Worm (Caenorhabditis elegans) whole organism, mixed stage, embryonic: ENCODE data around the gene Y43F8B.3.
A peak's percentile ranks its signal among the peaks of the same experiment; 100 is the strongest.

ENCODE experiments used
- M03D4.4 ChIP-seq: sonication (generic microtip); optimal IDR thresholded peaks from 2 replicates; lab custom pipeline; 2017; ENCODE audit warnings: mild to moderate bottlenecking, missing genetic modification characterization, missing compliant biosample characterization
- bed-3 ChIP-seq: fragments of 200-800 bp; sonication (Bioruptor generic); optimal IDR thresholded peaks from 3 replicates; lab custom pipeline; 2018; ENCODE audit warnings: mild to moderate bottlenecking, missing genetic modification characterization, moderate library complexity, missing compliant biosample characterization
- blmp-1 ChIP-seq: fragments of 150-350 bp; optimal IDR thresholded peaks from 2 replicates; lab custom pipeline; 2014; ENCODE audit warnings: missing biosample characterization, missing genetic modification characterization
- ceh-39 ChIP-seq: fragments of 150-350 bp; optimal IDR thresholded peaks from 2 replicates; lab custom pipeline; 2014; ENCODE audit warnings: missing biosample characterization, missing genetic modification characterization
- ceh-43 ChIP-seq: fragments of 200-800 bp; sonication (Bioruptor generic); optimal IDR thresholded peaks from 2 replicates; lab custom pipeline; 2018; ENCODE audit warnings: mild to moderate bottlenecking, missing genetic modification characterization, moderate library complexity, missing compliant biosample characterization
- ceh-83 ChIP-seq: fragments of 200-800 bp; sonication (Bioruptor generic); optimal IDR thresholded peaks from 2 replicates; lab custom pipeline; 2018; ENCODE audit warnings: mild to moderate bottlenecking, missing genetic modification characterization, missing compliant biosample characterization
- ces-1 ChIP-seq: fragments of 150-350 bp; optimal IDR thresholded peaks from 2 replicates; lab custom pipeline; 2014; ENCODE audit warnings: missing biosample characterization, missing genetic modification reagents, missing genetic modification characterization
- drap-1 ChIP-seq: fragments of 200-800 bp; sonication (Bioruptor generic); optimal IDR thresholded peaks from 3 replicates; lab custom pipeline; 2018; ENCODE audit warnings: mild to moderate bottlenecking, missing genetic modification characterization, missing compliant biosample characterization
- elt-1 ChIP-seq: sonication (generic microtip); optimal IDR thresholded peaks from 2 replicates; lab custom pipeline; 2017; ENCODE audit warnings: missing genetic modification characterization, mild to moderate bottlenecking, missing compliant biosample characterization, antibody characterized with exemption, moderate library complexity, borderline replicate concordance; ENCODE audit not compliant: insufficient read depth
- elt-3 ChIP-seq: fragments of 150-350 bp; optimal IDR thresholded peaks from 2 replicates; lab custom pipeline; 2014; ENCODE audit warnings: missing biosample characterization, missing genetic modification characterization
- flh-1 ChIP-seq: fragments of 200-800 bp; sonication (Bioruptor generic); optimal IDR thresholded peaks from 2 replicates; lab custom pipeline; 2018; ENCODE audit warnings: mild to moderate bottlenecking, missing genetic modification characterization, moderate library complexity, missing compliant biosample characterization
- ham-2 ChIP-seq: fragments of 200-800 bp; sonication (Bioruptor generic); optimal IDR thresholded peaks from 2 replicates; lab custom pipeline; 2018; ENCODE audit warnings: mild to moderate bottlenecking, missing genetic modification characterization, missing compliant biosample characterization
- hlh-1 ChIP-seq: fragments of 150-350 bp; optimal IDR thresholded peaks from 2 replicates; lab custom pipeline; 2014; ENCODE audit warnings: missing biosample characterization, missing genetic modification reagents, missing genetic modification characterization
- lin-32 ChIP-seq: fragments of 200-800 bp; sonication (Bioruptor generic); optimal IDR thresholded peaks from 2 replicates; lab custom pipeline; 2018; ENCODE audit warnings: mild to moderate bottlenecking, missing genetic modification characterization, missing compliant biosample characterization
- lsy-2 ChIP-seq: fragments of 150-350 bp; optimal IDR thresholded peaks from 2 replicates; lab custom pipeline; 2014; ENCODE audit warnings: missing biosample characterization, missing genetic modification characterization
- mab-5 ChIP-seq: fragments of 150-350 bp; optimal IDR thresholded peaks from 2 replicates; lab custom pipeline; 2014; ENCODE audit warnings: missing biosample characterization, missing genetic modification characterization
- mep-1 ChIP-seq: fragments of 150-350 bp; optimal IDR thresholded peaks from 2 replicates; lab custom pipeline; 2017; ENCODE audit warnings: missing biosample characterization, missing genetic modification reagents, missing genetic modification characterization, inconsistent platforms
- mls-2 ChIP-seq: sonication (generic microtip); optimal IDR thresholded peaks from 2 replicates; lab custom pipeline; 2016; ENCODE audit warnings: mild to moderate bottlenecking, missing genetic modification characterization, moderate library complexity, missing compliant biosample characterization
- nhr-12 ChIP-seq: fragments of 150-350 bp; optimal IDR thresholded peaks from 2 replicates; lab custom pipeline; 2014; ENCODE audit warnings: missing biosample characterization, missing genetic modification characterization
- nhr-2 ChIP-seq: fragments of 150-350 bp; optimal IDR thresholded peaks from 2 replicates; lab custom pipeline; 2014; ENCODE audit warnings: missing biosample characterization, missing genetic modification characterization
- nhr-237 ChIP-seq: fragments of 150-350 bp; optimal IDR thresholded peaks from 2 replicates; lab custom pipeline; 2014; ENCODE audit warnings: missing biosample characterization, missing genetic modification characterization
- nhr-28 ChIP-seq: fragments of 150-350 bp; optimal IDR thresholded peaks from 2 replicates; lab custom pipeline; 2014; ENCODE audit warnings: missing biosample characterization, missing genetic modification characterization
- pha-4 ChIP-seq: fragments of 150-350 bp; optimal IDR thresholded peaks from 2 replicates; lab custom pipeline; 2018; ENCODE audit warnings: missing biosample characterization, missing genetic modification reagents, missing genetic modification characterization
- sem-2 ChIP-seq: fragments of 200-800 bp; sonication (Bioruptor generic); optimal IDR thresholded peaks from 2 replicates; lab custom pipeline; 2018; ENCODE audit warnings: mild to moderate bottlenecking, missing genetic modification characterization, missing compliant biosample characterization
- snpc-4 ChIP-seq: fragments of 150-350 bp; optimal IDR thresholded peaks from 2 replicates; lab custom pipeline; 2014; ENCODE audit warnings: missing biosample characterization, missing genetic modification characterization
- sptf-1 ChIP-seq: sonication (generic microtip); optimal IDR thresholded peaks from 2 replicates; lab custom pipeline; 2017; ENCODE audit warnings: mild to moderate bottlenecking, missing genetic modification characterization, moderate library complexity, missing compliant biosample characterization
- tbx-8 ChIP-seq: fragments of 200-800 bp; sonication (Bioruptor generic); optimal IDR thresholded peaks from 2 replicates; lab custom pipeline; 2018; ENCODE audit warnings: mild to moderate bottlenecking, missing genetic modification characterization, moderate library complexity, missing compliant biosample characterization
- unc-39 ChIP-seq: fragments of 150-350 bp; optimal IDR thresholded peaks from 2 replicates; lab custom pipeline; 2014; ENCODE audit warnings: missing biosample characterization, missing genetic modification characterization
- unc-62 ChIP-seq: fragments of 150-350 bp; optimal IDR thresholded peaks from 2 replicates; lab custom pipeline; 2014; ENCODE audit warnings: missing biosample characterization, missing genetic modification reagents, missing genetic modification characterization
- zip-8 ChIP-seq: fragments of 150-350 bp; optimal IDR thresholded peaks from 2 replicates; lab custom pipeline; 2014; ENCODE audit warnings: missing biosample characterization, missing genetic modification characterization
- ztf-11 ChIP-seq: fragments of 150-350 bp; optimal IDR thresholded peaks from 2 replicates; lab custom pipeline; 2014; ENCODE audit warnings: missing biosample characterization, missing genetic modification characterization

Y43F8B.3 gene

DNA sequence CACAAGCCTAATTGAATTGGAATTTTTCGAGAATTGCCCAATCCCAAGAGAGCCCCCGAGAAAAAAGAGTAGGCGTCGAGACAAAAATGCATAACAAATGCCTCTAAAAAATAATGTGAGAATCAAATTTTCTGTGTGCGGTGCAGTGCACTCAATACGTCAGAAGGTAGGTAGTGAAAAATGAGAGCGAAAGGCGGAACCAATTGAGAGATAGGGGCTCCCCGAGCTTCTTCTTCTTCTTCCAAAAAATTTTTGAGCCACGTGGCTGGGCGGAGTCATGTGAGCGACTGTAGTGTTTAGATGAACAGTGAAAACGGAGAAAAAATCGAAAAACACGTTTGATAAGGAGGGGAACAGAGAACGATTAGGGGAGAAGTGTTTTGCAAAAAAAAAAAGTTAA is 21.7 kb downstream of the Y43F8B.3 start:
- TF ChIP-seq ces-1 (GFP tag; lab: Kevin White, UChicago) (peak; percentile 17), ceh-83 (GFP tag; lab: Kevin White, UChicago) (no peak)
- TF ChIP-seq, all 35 proteins: peak for 1

DNA sequence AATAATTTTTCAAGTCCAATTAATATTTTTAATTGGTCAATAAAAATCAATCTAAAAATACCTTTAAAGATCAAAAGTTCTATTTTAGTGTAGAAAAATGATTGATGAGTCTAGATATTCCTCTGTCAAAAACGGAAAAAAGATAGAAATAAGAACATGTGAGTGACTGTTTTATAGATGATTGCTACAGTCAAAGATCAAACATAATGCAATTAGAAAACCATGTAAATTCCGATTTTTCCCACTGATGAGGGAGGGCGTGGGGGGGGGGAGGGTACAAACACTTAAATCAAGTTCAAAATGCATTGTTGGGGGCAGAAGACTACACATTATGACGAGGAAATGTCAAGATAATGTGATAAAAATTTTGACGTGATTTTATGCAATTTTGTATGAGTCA is 23.3 kb downstream of the Y43F8B.3 start:
- no peak for TF ChIP-seq mab-5 (tag; lab: Kevin White, UChicago)
- TF ChIP-seq nhr-28 (tag; lab: Kevin White, UChicago), result no peak
- no peak for TF ChIP-seq elt-1 (tag; lab: Kevin White, UChicago)
- TF ChIP-seq bed-3 (GFP tag; lab: Kevin White, UChicago), result no peak
- TF ChIP-seq blmp-1, result no peak

DNA sequence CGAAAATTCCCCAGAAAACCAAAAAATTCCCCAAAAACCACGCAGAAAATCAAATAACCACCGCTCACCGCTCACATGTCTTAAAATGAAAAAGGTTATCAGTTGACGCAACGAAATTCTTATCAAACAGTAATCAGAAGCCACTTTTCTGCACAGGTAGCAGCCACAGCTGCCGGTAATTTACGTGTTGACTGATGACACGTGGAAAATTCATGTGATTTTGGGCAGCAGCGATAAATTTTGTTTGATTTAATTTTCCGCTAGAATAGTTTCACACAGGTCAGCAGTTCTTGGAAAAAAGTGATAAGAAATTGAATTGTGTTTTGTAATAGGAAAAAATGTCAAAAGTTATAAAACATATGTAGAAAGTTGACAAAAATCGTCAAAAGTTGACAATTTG is 24.7 kb downstream of the Y43F8B.3 start:
- TF ChIP-seq elt-3, result no peak
- no peak for TF ChIP-seq hlh-1
- TF ChIP-seq M03D4.4 (tag; lab: Kevin White, UChicago), result no peak
- no peak for TF ChIP-seq pha-4 (tag; lab: Kevin White, UChicago)
- TF ChIP-seq lin-32 (GFP tag; lab: Kevin White, UChicago), result no peak
- TF ChIP-seq sem-2 (GFP tag; lab: Kevin White, UChicago), result no peak
- TF ChIP-seq mab-5 (tag; lab: Kevin White, UChicago), result no peak
- TF ChIP-seq bed-3 (GFP tag; lab: Kevin White, UChicago), result no peak
- TF ChIP-seq elt-1 (tag; lab: Kevin White, UChicago), result no peak
- no peak for TF ChIP-seq ham-2 (GFP tag; lab: Kevin White, UChicago)
- no peak for TF ChIP-seq lsy-2 (tag; lab: Kevin White, UChicago)
- no peak for TF ChIP-seq blmp-1
- no peak for TF ChIP-seq zip-8 (tag; lab: Kevin White, UChicago)
- TF ChIP-seq flh-1 (GFP tag; lab: Kevin White, UChicago), result no peak
- no peak for TF ChIP-seq ceh-43 (GFP tag; lab: Kevin White, UChicago)
- no peak for TF ChIP-seq nhr-12
- TF ChIP-seq sptf-1 (tag; lab: Kevin White, UChicago), result no peak
- TF ChIP-seq ceh-39 (tag; lab: Kevin White, UChicago), result no peak

DNA sequence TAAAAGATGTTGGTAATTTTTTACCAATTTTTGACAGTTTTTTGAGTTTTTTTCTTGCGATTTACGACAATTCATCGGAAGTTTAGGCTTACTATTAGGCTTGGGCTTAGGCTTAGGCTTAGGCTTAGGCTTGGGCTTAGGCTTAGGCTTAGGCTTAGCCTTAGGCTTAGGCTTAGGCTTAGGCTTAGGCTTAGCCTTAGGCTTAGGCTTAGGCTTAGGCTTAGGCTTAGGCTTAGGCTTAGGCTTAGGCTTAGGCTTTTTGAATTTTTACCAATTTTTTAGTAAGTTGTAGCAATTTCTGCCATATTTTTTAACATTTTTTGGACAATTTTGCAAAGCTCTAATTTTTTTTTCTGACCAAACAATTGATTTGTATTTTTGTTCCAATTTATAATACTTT is 25.6 kb downstream of the Y43F8B.3 start:
- TF ChIP-seq ham-2 (GFP tag; lab: Kevin White, UChicago), result peak; percentile 17

DNA sequence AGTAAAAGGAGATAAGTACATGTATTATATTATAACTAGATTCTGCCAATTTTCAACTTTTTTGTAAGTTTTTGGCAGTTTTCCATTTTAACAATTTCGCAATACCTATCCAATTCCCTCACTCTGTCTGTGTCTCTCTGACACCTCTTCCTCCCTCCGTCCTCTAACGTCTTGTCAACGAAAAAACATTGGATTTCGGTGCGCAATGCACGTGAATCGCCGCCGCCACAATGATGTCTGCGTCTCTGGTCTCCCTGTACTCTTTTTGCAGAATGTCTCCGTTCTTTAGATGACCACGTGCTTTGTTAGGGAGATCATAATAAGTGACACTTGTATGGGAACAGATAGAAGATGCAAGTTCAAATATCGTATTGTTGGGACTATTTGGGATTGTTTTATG is 26.3 kb downstream of the Y43F8B.3 start:
- no peak for TF ChIP-seq snpc-4
- TF ChIP-seq lsy-2 (tag; lab: Kevin White, UChicago), result peak; percentile 56
- TF ChIP-seq zip-8 (tag; lab: Kevin White, UChicago), result no peak
- peak; percentile 77 for TF ChIP-seq ceh-39 (tag; lab: Kevin White, UChicago)
- peak; percentile 29 for TF ChIP-seq drap-1
- peak; percentile 21 for TF ChIP-seq pha-4 (tag; lab: Kevin White, UChicago)
- TF ChIP-seq unc-39 (tag; lab: Kevin White, UChicago), result peak; percentile 99
- TF ChIP-seq elt-3, result peak; percentile 87
- TF ChIP-seq ces-1 (GFP tag; lab: Kevin White, UChicago), result peak; percentile 58
- TF ChIP-seq mab-5 (tag; lab: Kevin White, UChicago), result no peak
- TF ChIP-seq nhr-12, result peak; percentile 27
- TF ChIP-seq unc-62 (GFP tag; lab: Kevin White, UChicago), result peak; percentile 98
- TF ChIP-seq ztf-11 (tag; lab: Kevin White, UChicago), result no peak
- peak; percentile 35 for TF ChIP-seq mep-1 (tag; lab: Kevin White, UChicago)
- peak; percentile 33 for TF ChIP-seq tbx-8 (GFP tag; lab: Kevin White, UChicago)
- TF ChIP-seq nhr-237, result peak; percentile 80
- peak; percentile 85 for TF ChIP-seq nhr-2 (tag; lab: Kevin White, UChicago)
- TF ChIP-seq mls-2 (tag; lab: Kevin White, UChicago), result peak; percentile 61
- TF ChIP-seq, all 35 proteins: peak for 14

DNA sequence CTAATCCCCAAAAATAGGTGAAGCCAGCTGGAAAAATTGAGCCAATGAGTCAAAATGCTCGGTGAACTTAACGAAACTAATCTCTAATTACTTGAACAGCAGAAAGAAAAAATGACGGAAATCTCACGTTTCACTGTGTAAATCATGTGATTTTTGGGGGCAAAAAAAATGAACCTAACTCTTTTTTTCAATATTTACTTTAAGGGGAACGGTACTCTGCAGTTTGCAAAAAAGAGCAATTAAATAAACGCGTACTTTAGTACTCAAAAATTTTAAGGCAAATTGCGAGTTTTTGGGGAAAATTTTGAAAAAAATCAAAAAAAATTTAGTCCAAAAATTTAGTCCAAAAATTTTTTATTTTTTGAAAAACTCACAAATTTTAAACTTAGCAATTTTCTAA is 28.1 kb downstream of the Y43F8B.3 start:
- TF ChIP-seq ceh-39 (tag; lab: Kevin White, UChicago) (no peak), lsy-2 (tag; lab: Kevin White, UChicago) (no peak), mab-5 (tag; lab: Kevin White, UChicago) (no peak), unc-39 (tag; lab: Kevin White, UChicago) (no peak)
